Fruit fly (Drosophila melanogaster): Measurements from ENCODE around the gene p130CAS.

DNA sequence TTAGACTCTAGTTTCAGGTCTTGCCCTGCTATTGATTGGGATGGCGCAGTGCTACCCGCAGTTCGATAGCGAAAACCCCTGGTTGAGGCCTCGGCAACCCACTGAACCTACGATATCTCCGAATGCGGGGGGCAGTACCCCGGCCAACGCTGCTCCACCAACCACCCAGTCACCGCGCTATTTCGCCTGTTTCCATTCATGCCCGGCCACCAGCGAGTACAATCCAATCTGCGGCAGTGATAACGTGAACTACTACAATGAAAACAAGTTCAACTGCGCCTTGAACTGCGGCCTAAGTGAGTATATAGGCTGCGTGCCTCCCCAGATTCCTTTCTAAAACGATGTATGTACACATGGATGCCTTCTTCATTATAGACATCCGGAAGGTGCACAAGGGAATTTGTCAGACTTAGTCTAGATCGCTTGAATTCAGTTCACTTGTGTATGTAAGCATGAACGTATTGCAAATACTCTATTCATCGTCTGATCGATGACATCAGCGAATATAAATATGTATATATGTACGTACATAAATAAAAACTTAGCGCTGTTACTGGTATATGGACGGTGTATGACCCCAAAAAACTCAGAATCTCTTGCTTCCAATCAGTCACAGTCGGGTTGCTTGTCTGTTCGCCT is 64.9 kb downstream of the p130CAS start, which contains the start of gene CG13877:
- no peak for TF ChIP-seq CG16813 (GFP tag; IDR thresholded peaks at IDR 0.05; ENCODE audit: partially characterized antibody)
- no peak for TF ChIP-seq Hand (GFP tag; optimal IDR thresholded peaks at IDR 0.05)
- TF ChIP-seq CG6791 (GFP tag; IDR thresholded peaks at IDR 0.05; ENCODE audit: partially characterized antibody) = no peak
- TF ChIP-seq CG16863 (GFP tag; optimal IDR thresholded peaks at IDR 0.05) = no peak
- TF ChIP-seq Usf (GFP tag; optimal IDR thresholded peaks at IDR 0.05) = no peak
- TF ChIP-seq tin (GFP tag; optimal IDR thresholded peaks at IDR 0.05) = no peak
- TF ChIP-seq lov (optimal IDR thresholded peaks at IDR 0.05) = no peak
- no peak for TF ChIP-seq lov (GFP tag; IDR thresholded peaks at IDR 0.05)
- TF ChIP-seq slbo (GFP tag; IDR thresholded peaks at IDR 0.05) = no peak
- no peak for TF ChIP-seq CG4730 (GFP tag; IDR thresholded peaks at IDR 0.05)

Data from whole organism, embryonic.